Worm (Caenorhabditis elegans): Measurements from ENCODE around the gene Y26E6A.3.

Y26E6A.3 gene

ce11 chrX:13928532-13928931, 18.8 kb upstream of the Y26E6A.3 start:
- peak; percentile 97 for TF ChIP-seq skn-1 (tag; optimal IDR thresholded peaks at IDR 0.05)
- TF ChIP-seq pqm-1 (tag; optimal IDR thresholded peaks at IDR 0.05), result no peak

- TF ChIP-seq lin-39 (tag; optimal IDR thresholded peaks at IDR 0.05) (no peak), ceh-16 (tag; optimal IDR thresholded peaks at IDR 0.05) (no peak), unc-39 (tag; optimal IDR thresholded peaks at IDR 0.05) (no peak), aly-2 (tag; optimal IDR thresholded peaks at IDR 0.05) (no peak), ama-1 (optimal IDR thresholded peaks at IDR 0.05) (no peak), skn-1 (tag; optimal IDR thresholded peaks at IDR 0.05) (no peak), pqm-1 (tag; optimal IDR thresholded peaks at IDR 0.05) (no peak), lin-15B (tag; optimal IDR thresholded peaks at IDR 0.05) (no peak), hmg-11 (tag; optimal IDR thresholded peaks at IDR 0.05) (no peak)
These were observed 16.3 kb upstream of the Y26E6A.3 start, which contains the start of gene meg-2 for ce11 chrX:13926029-13926428. meg-2 (minus strand) TSS chrX:13926129.

- TF ChIP-seq elt-3 (tag; optimal IDR thresholded peaks at IDR 0.05) (peak in 2 of 3 experiments; percentile 81 to 82), skn-1 (tag; optimal IDR thresholded peaks at IDR 0.05) (no peak), nhr-23 (tag; optimal IDR thresholded peaks at IDR 0.05) (peak; percentile 86), nfya-1 (tag; optimal IDR thresholded peaks at IDR 0.05; ENCODE audit: insufficient read depth) (peak; percentile 63), nhr-12 (tag; optimal IDR thresholded peaks at IDR 0.05) (no peak), fkh-10 (GFP tag; optimal IDR thresholded peaks at IDR 0.05) (no peak), pha-4 (tag; optimal IDR thresholded peaks at IDR 0.05) (no peak), ztf-4 (tag; optimal IDR thresholded peaks at IDR 0.05) (no peak), nhr-43 (tag; optimal IDR thresholded peaks at IDR 0.05; ENCODE audit: poor library complexity, severe bottlenecking) (peak; percentile 55), elt-2 (tag; optimal IDR thresholded peaks at IDR 0.05) (no peak), mdl-1 (tag; optimal IDR thresholded peaks at IDR 0.05) (no peak), nhr-28 (tag; optimal IDR thresholded peaks at IDR 0.05) (no peak), fkh-2 (tag; optimal IDR thresholded peaks at IDR 0.05) (no peak), nhr-25 (tag; optimal IDR thresholded peaks at IDR 0.05) (peak; percentile 98), hmg-11 (tag; optimal IDR thresholded peaks at IDR 0.05) (peak; percentile 32)
These were observed 10.7 kb upstream of the Y26E6A.3 start for ce11 chrX:13920374-13920986.

- peak; percentile 11 for TF ChIP-seq lin-15B (tag; optimal IDR thresholded peaks at IDR 0.05)
- peak; percentile 14 for TF ChIP-seq nhr-23 (tag; optimal IDR thresholded peaks at IDR 0.05)
- peak; percentile 20 for TF ChIP-seq nfya-1 (tag; optimal IDR thresholded peaks at IDR 0.05; ENCODE audit: insufficient read depth)
- no peak for TF ChIP-seq snpc-4 (tag; optimal IDR thresholded peaks at IDR 0.05)
- TF ChIP-seq nhr-43 (tag; optimal IDR thresholded peaks at IDR 0.05; ENCODE audit: poor library complexity, severe bottlenecking), result no peak
- no peak for TF ChIP-seq fkh-10 (GFP tag; optimal IDR thresholded peaks at IDR 0.05)
These were observed 8.4 kb upstream of the Y26E6A.3 start for ce11 chrX:13918143-13918542.

- TF ChIP-seq zag-1 (tag; optimal IDR thresholded peaks at IDR 0.05) (no peak), ama-1 (optimal IDR thresholded peaks at IDR 0.05) (no peak), jun-1 (tag; optimal IDR thresholded peaks at IDR 0.05) (peak; percentile 25), daf-12 (tag; optimal IDR thresholded peaks at IDR 0.05) (no peak), nhr-67 (tag; optimal IDR thresholded peaks at IDR 0.05) (no peak), mdl-1 (tag; optimal IDR thresholded peaks at IDR 0.05) (no peak), nhr-12 (tag; optimal IDR thresholded peaks at IDR 0.05) (no peak), unc-62 (GFP tag; optimal IDR thresholded peaks at IDR 0.05) (no peak), hmg-11 (tag; optimal IDR thresholded peaks at IDR 0.05) (peak; percentile 75), pqm-1 (tag; optimal IDR thresholded peaks at IDR 0.05) (peak; percentile 13), R02D3.7 (tag; optimal IDR thresholded peaks at IDR 0.05) (peak; percentile 16), fos-1 (tag; optimal IDR thresholded peaks at IDR 0.05) (no peak), nhr-25 (tag; optimal IDR thresholded peaks at IDR 0.05) (peak; percentile 72), ceh-9 (tag; optimal IDR thresholded peaks at IDR 0.05) (no peak), egl-27 (tag; optimal IDR thresholded peaks at IDR 0.05) (no peak), nhr-43 (tag; optimal IDR thresholded peaks at IDR 0.05; ENCODE audit: poor library complexity, severe bottlenecking) (no peak), nfya-1 (tag; optimal IDR thresholded peaks at IDR 0.05; ENCODE audit: insufficient read depth) (peak; percentile 74), elt-1 (tag; optimal IDR thresholded peaks at IDR 0.05) (no peak), ztf-11 (tag; optimal IDR thresholded peaks at IDR 0.05) (no peak), aly-2 (tag; optimal IDR thresholded peaks at IDR 0.05) (no peak), elt-2 (tag; optimal IDR thresholded peaks at IDR 0.05) (peak; percentile 54), tbx-2 (tag; optimal IDR thresholded peaks at IDR 0.05) (no peak), nhr-76 (tag; optimal IDR thresholded peaks at IDR 0.05) (no peak), ZK546.5 (tag; optimal IDR thresholded peaks at IDR 0.05) (no peak), fkh-10 (GFP tag; optimal IDR thresholded peaks at IDR 0.05) (no peak), nhr-28 (tag; optimal IDR thresholded peaks at IDR 0.05) (no peak), nhr-77 (tag; optimal IDR thresholded peaks at IDR 0.05) (no peak), ceh-82 (tag; optimal IDR thresholded peaks at IDR 0.05) (no peak), ceh-16 (tag; optimal IDR thresholded peaks at IDR 0.05) (no peak), nhr-11 (tag; optimal IDR thresholded peaks at IDR 0.05) (no peak), ceh-28 (tag; optimal IDR thresholded peaks at IDR 0.05) (peak; percentile 85), skn-1 (tag; optimal IDR thresholded peaks at IDR 0.05) (no peak)
These were observed 7.5 kb upstream of the Y26E6A.3 start, which contains the start of gene ekl-5 for ce11 chrX:13917121-13917755. ekl-5 (minus strand) TSS chrX:13917171.

Measured in whole organism, L3 larva.